Worm (Caenorhabditis elegans) whole organism, L4 larva: ENCODE data around the gene W04H10.5.

Experiments used
- F10B5.3 ChIP-seq: sonication (generic microtip); optimal IDR thresholded peaks from 2 replicates; lab custom pipeline; 2016; ENCODE audit warnings: mild to moderate bottlenecking, missing genetic modification characterization, missing compliant biosample characterization
- F26F4.8 ChIP-seq: fragments of 200-800 bp; sonication (Bioruptor generic); conservative IDR thresholded peaks from 2 replicates; pipeline ENCODE4 v1.3.6; 2022; ENCODE audit warnings: missing genetic modification characterization, missing compliant biosample characterization
- F44E2.7 ChIP-seq: fragments of 200-800 bp; sonication (Bioruptor generic); IDR thresholded peaks from 2 replicates; pipeline ENCODE4 v2.1.2; 2022; ENCODE audit warnings: missing genetic modification characterization, missing compliant biosample characterization
- F49E8.2 ChIP-seq: sonication (generic microtip); optimal IDR thresholded peaks from 2 replicates; lab custom pipeline; 2016; ENCODE audit warnings: missing compliant biosample characterization, mild to moderate bottlenecking, missing genetic modification characterization, borderline replicate concordance
- Y105C5A.15 ChIP-seq: fragments of 200-800 bp; sonication (Bioruptor generic); IDR thresholded peaks from 2 replicates; pipeline ENCODE4 v1.3.6; 2022; ENCODE audit warnings: missing genetic modification characterization, missing compliant biosample characterization
- Y75B8A.6 ChIP-seq: fragments of 200-800 bp; sonication (Bioruptor generic); IDR thresholded peaks from 2 replicates; pipeline ENCODE4 v1.3.6; 2022; ENCODE audit warnings: missing genetic modification reagents, missing genetic modification characterization, missing compliant biosample characterization
- aha-1 ChIP-seq: fragments of 150-350 bp; peaks from one replicate; lab custom pipeline; 2014; ENCODE audit warnings: missing biosample characterization, missing genetic modification characterization
- ama-1 ChIP-seq: fragments of 150-350 bp; optimal IDR thresholded peaks from 2 replicates; lab custom pipeline; 2014; ENCODE audit warnings: inconsistent platforms, mixed read lengths
- arid-1 ChIP-seq: fragments of 200-800 bp; sonication (Bioruptor generic); conservative IDR thresholded peaks from 2 replicates; pipeline ENCODE4 v1.3.6; 2022; ENCODE audit warnings: missing genetic modification reagents, missing genetic modification characterization, missing compliant biosample characterization
- attf-4 ChIP-seq: sonication (generic microtip); optimal IDR thresholded peaks from 3 replicates; lab custom pipeline; 2017; ENCODE audit warnings: missing biosample characterization, missing genetic modification characterization
- ceh-32 ChIP-seq: sonication (generic microtip); optimal IDR thresholded peaks from 2 replicates; lab custom pipeline; 2016; ENCODE audit warnings: mild to moderate bottlenecking, missing genetic modification characterization, missing compliant biosample characterization; ENCODE audit not compliant: poor library complexity
- ceh-82 ChIP-seq: sonication (generic microtip); optimal IDR thresholded peaks from 2 replicates; lab custom pipeline; 2017; ENCODE audit warnings: missing biosample characterization, missing genetic modification characterization
- ces-1 ChIP-seq: fragments of 150-350 bp; sonication (generic microtip); optimal IDR thresholded peaks from 4 replicates; lab custom pipeline; 2014; ENCODE audit warnings: missing biosample characterization, missing genetic modification reagents, missing genetic modification characterization
- cey-2 ChIP-seq: sonication (generic microtip); optimal IDR thresholded peaks from 3 replicates; lab custom pipeline; 2017; ENCODE audit warnings: missing genetic modification characterization, mild to moderate bottlenecking, missing compliant biosample characterization, antibody characterized with exemption, borderline replicate concordance; ENCODE audit not compliant: insufficient read depth
- daf-12 ChIP-seq: fragments of 150-350 bp; optimal IDR thresholded peaks from 2 replicates; lab custom pipeline; 2014; ENCODE audit warnings: missing biosample characterization, missing genetic modification reagents, missing genetic modification characterization
- daf-16 ChIP-seq, 3 experiments: sonication (generic microtip); optimal IDR thresholded peaks; 2 replicates each; lab custom pipeline; 2016 to 2017; ENCODE audit warnings: missing genetic modification characterization in 3 of 3, missing genetic modification reagents in 3 of 3, mild to moderate bottlenecking in 2 of 3, missing compliant biosample characterization in 2 of 3, missing biosample characterization in 1 of 3, moderate library complexity in 1 of 3
- daf-19 ChIP-seq: fragments of 200-800 bp; sonication (Bioruptor generic); conservative IDR thresholded peaks from 2 replicates; pipeline ENCODE4 v1.3.6; 2022; ENCODE audit warnings: missing genetic modification characterization, missing compliant biosample characterization
- daf-8 ChIP-seq: fragments of 200-800 bp; sonication (Bioruptor generic); IDR thresholded peaks from 2 replicates; pipeline ENCODE4 v1.3.6; 2022; ENCODE audit warnings: missing genetic modification characterization, missing compliant biosample characterization
- dmd-8 ChIP-seq: fragments of 200-800 bp; sonication (Bioruptor generic); IDR thresholded peaks from 2 replicates; pipeline ENCODE4 v1.3.6; 2022; ENCODE audit warnings: missing genetic modification characterization, missing compliant biosample characterization
- dpl-1 ChIP-seq: fragments of 150-350 bp; optimal IDR thresholded peaks from 2 replicates; lab custom pipeline; 2014; ENCODE audit warnings: missing biosample characterization, missing genetic modification reagents, missing genetic modification characterization
- dve-1 ChIP-seq: sonication (generic microtip); optimal IDR thresholded peaks from 2 replicates; lab custom pipeline; 2017; ENCODE audit warnings: antibody characterized with exemption, mild to moderate bottlenecking, missing genetic modification characterization, missing compliant biosample characterization; ENCODE audit not compliant: insufficient read depth
- fkh-10 ChIP-seq: fragments of 150-350 bp; optimal IDR thresholded peaks from 2 replicates; lab custom pipeline; 2014; ENCODE audit warnings: missing biosample characterization, missing genetic modification reagents, missing genetic modification characterization
- hif-1 ChIP-seq, 2 experiments: sonication (generic microtip); optimal IDR thresholded peaks; 2 replicates each; lab custom pipeline; 2016 to 2017; ENCODE audit warnings: missing compliant biosample characterization in 2 of 2, missing genetic modification characterization in 2 of 2, missing genetic modification reagents in 2 of 2, missing genotype in 2 of 2, mild to moderate bottlenecking in 1 of 2
- hmg-1.1 ChIP-seq: fragments of 200-800 bp; sonication (Bioruptor generic); IDR thresholded peaks from 2 replicates; pipeline ENCODE4 v1.3.6; 2022; ENCODE audit warnings: missing genetic modification reagents, missing genetic modification characterization, missing compliant biosample characterization
- jun-1 ChIP-seq: fragments of 150-350 bp; optimal IDR thresholded peaks from 2 replicates; lab custom pipeline; 2014; ENCODE audit warnings: missing biosample characterization, missing genetic modification reagents, missing genetic modification characterization
- lim-7 ChIP-seq: fragments of 200-800 bp; sonication (Bioruptor generic); IDR thresholded peaks from 2 replicates; pipeline ENCODE4 v1.3.6; 2022; ENCODE audit warnings: missing genetic modification characterization, missing compliant biosample characterization
- lin-13 ChIP-seq: fragments of 150-350 bp; optimal IDR thresholded peaks from 2 replicates; lab custom pipeline; 2014; ENCODE audit warnings: missing biosample characterization, missing genetic modification reagents, missing genetic modification characterization
- lin-29 ChIP-seq: fragments of 200-800 bp; sonication (Bioruptor generic); IDR thresholded peaks from 2 replicates; pipeline ENCODE4 v1.3.6; 2022; ENCODE audit warnings: missing genetic modification reagents, missing genetic modification characterization, missing compliant biosample characterization
- lir-3 ChIP-seq: sonication (generic microtip); optimal IDR thresholded peaks from 2 replicates; lab custom pipeline; 2016; ENCODE audit warnings: mild to moderate bottlenecking, missing genetic modification characterization, missing compliant biosample characterization
- madf-5 ChIP-seq, 2 experiments: fragments of 200-800 bp; sonication (Bioruptor generic); IDR thresholded peaks; 2 replicates each; pipeline ENCODE4 v1.3.6; 2022; ENCODE audit warnings: missing compliant biosample characterization in 2 of 2, missing genetic modification characterization in 2 of 2
- mep-1 ChIP-seq: fragments of 150-350 bp; sonication (generic microtip); optimal IDR thresholded peaks from 3 replicates; lab custom pipeline; 2014; ENCODE audit warnings: missing biosample characterization, missing genetic modification characterization
- mxl-3 ChIP-seq: fragments of 200-800 bp; sonication (Bioruptor generic); optimal IDR thresholded peaks from 2 replicates; lab custom pipeline; 2018; ENCODE audit warnings: mild to moderate bottlenecking, missing genetic modification characterization, missing compliant biosample characterization
- nhr-102 ChIP-seq: sonication (generic microtip); optimal IDR thresholded peaks from 2 replicates; lab custom pipeline; 2016; ENCODE audit warnings: mild to moderate bottlenecking, missing genetic modification characterization, moderate library complexity, missing compliant biosample characterization
- nhr-11 ChIP-seq: fragments of 150-350 bp; optimal IDR thresholded peaks from 2 replicates; lab custom pipeline; 2014; ENCODE audit warnings: missing biosample characterization, missing genetic modification characterization
- nhr-111 ChIP-seq: fragments of 200-800 bp; sonication (Bioruptor generic); optimal IDR thresholded peaks from 2 replicates; lab custom pipeline; 2018; ENCODE audit warnings: mild to moderate bottlenecking, missing genetic modification characterization, missing compliant biosample characterization
- nhr-25 ChIP-seq: sonication (generic microtip); optimal IDR thresholded peaks from 2 replicates; lab custom pipeline; 2017; ENCODE audit warnings: missing genetic modification characterization, mild to moderate bottlenecking, missing compliant biosample characterization, antibody characterized with exemption, moderate library complexity, borderline replicate concordance; ENCODE audit not compliant: insufficient read depth
- nhr-28 ChIP-seq: fragments of 150-350 bp; optimal IDR thresholded peaks from 2 replicates; lab custom pipeline; 2014; ENCODE audit warnings: missing biosample characterization, missing genetic modification characterization
- nhr-6 ChIP-seq: fragments of 150-350 bp; optimal IDR thresholded peaks from 2 replicates; lab custom pipeline; 2014; ENCODE audit warnings: missing biosample characterization, missing genetic modification characterization
- php-3 ChIP-seq: fragments of 200-800 bp; sonication (Bioruptor generic); IDR thresholded peaks from 2 replicates; pipeline ENCODE4 v1.3.6; 2022; ENCODE audit warnings: missing genetic modification reagents, missing genetic modification characterization, missing compliant biosample characterization
- pqm-1 ChIP-seq: sonication (generic microtip); optimal IDR thresholded peaks from 2 replicates; lab custom pipeline; 2017; ENCODE audit warnings: missing biosample characterization, missing genetic modification characterization
- snpc-1.2 ChIP-seq: fragments of 200-800 bp; sonication (Bioruptor generic); IDR thresholded peaks from 2 replicates; pipeline ENCODE4 v1.3.6; 2022; ENCODE audit warnings: missing genetic modification reagents, missing genetic modification characterization, missing compliant biosample characterization
- snpc-4 ChIP-seq: fragments of 150-350 bp; optimal IDR thresholded peaks from 2 replicates; lab custom pipeline; 2014; ENCODE audit warnings: missing biosample characterization, missing genetic modification characterization
- spr-1 ChIP-seq: sonication (generic microtip); optimal IDR thresholded peaks from 2 replicates; lab custom pipeline; 2016; ENCODE audit warnings: mild to moderate bottlenecking, missing genetic modification characterization, missing compliant biosample characterization
- spr-3 ChIP-seq: fragments of 200-800 bp; sonication (Bioruptor generic); optimal IDR thresholded peaks from 2 replicates; lab custom pipeline; 2018; ENCODE audit warnings: mild to moderate bottlenecking, missing genetic modification characterization, missing compliant biosample characterization
- tra-1 ChIP-seq: fragments of 200-800 bp; sonication (Bioruptor generic); IDR thresholded peaks from 2 replicates; pipeline ENCODE4 v1.3.6; 2022; ENCODE audit warnings: missing genetic modification reagents, missing genetic modification characterization, missing compliant biosample characterization
- unc-130 ChIP-seq: sonication (generic microtip); optimal IDR thresholded peaks from 2 replicates; lab custom pipeline; 2016; ENCODE audit warnings: missing genetic modification reagents, missing genetic modification characterization, missing compliant biosample characterization
- unc-62 ChIP-seq, 3 experiments: fragments of 150-350 bp in 1 of 3; sonication (generic microtip); optimal IDR thresholded peaks in 2 of 3; peaks in 1 of 3; 1 replicate in 1 of 3; 2 replicates in 2 of 3; lab custom pipeline; 2014 to 2017; ENCODE audit warnings: missing biosample characterization in 3 of 3, missing genetic modification characterization in 3 of 3, missing genetic modification reagents in 3 of 3, missing genotype in 1 of 3
- vab-7 ChIP-seq: fragments of 200-800 bp; sonication (Bioruptor generic); IDR thresholded peaks from 2 replicates; pipeline ENCODE4 v1.3.6; 2022; ENCODE audit warnings: missing genetic modification reagents, missing genetic modification characterization, missing compliant biosample characterization
- zfp-3 ChIP-seq: fragments of 200-800 bp; sonication (Bioruptor generic); conservative IDR thresholded peaks from 2 replicates; pipeline ENCODE4 v1.3.6; 2022; ENCODE audit warnings: missing genetic modification reagents, missing genetic modification characterization, missing compliant biosample characterization
- ztf-11 ChIP-seq: fragments of 150-350 bp; optimal IDR thresholded peaks from 2 replicates; lab custom pipeline; 2014; ENCODE audit warnings: missing biosample characterization, missing genetic modification characterization
- ztf-7 ChIP-seq: fragments of 150-350 bp; optimal IDR thresholded peaks from 2 replicates; lab custom pipeline; 2014; ENCODE audit warnings: missing biosample characterization, missing genetic modification characterization

Gene W04H10.5

DNA sequence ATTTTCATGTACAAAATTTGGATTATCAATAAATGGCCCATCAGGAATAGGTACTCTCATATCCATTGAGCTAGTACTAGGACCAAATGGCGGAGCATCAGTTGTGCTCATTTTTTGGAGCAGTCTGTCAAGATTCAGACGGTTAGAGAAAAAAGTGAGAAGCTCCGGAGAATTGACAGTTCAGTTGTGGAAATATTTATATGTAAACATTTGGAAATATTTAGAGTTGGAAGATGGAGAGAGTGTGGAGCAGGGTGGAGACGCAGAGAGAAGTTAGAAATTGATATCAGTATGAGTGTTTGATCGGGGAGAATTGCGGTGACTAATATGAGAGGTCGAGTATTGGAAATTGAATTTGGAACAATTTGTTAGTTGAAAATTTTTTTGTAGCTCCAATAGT is 15.0 kb downstream of the W04H10.5 start:
- TF ChIP-seq lim-7 (GFP tag; lab: Robert Waterston, UW) (no peak), ztf-11 (tag; lab: Kevin White, UChicago) (no peak), unc-62 (GFP tag; optimal IDR thresholded peaks at IDR 0.05 in 1 of 2; lab: Kevin White, UChicago) (peak in 1 of 2 experiments; percentile 37), unc-62 (tag; optimal IDR thresholded peaks at IDR 0.05; lab: Kevin White, UChicago) (no peak), lin-29 (no peak), arid-1 (GFP tag; lab: Robert Waterston, UW) (no peak), F10B5.3 (no peak), dve-1 (peak; percentile 69), nhr-25 (tag; lab: Kevin White, UChicago) (no peak), hmg-1.1 (GFP tag; lab: Robert Waterston, UW) (no peak), jun-1 (tag; lab: Kevin White, UChicago) (no peak), spr-1 (tag; lab: Kevin White, UChicago) (no peak), zfp-3 (GFP tag; lab: Robert Waterston, UW) (no peak), unc-130 (GFP tag; lab: Kevin White, UChicago) (no peak), ces-1 (GFP tag; lab: Kevin White, UChicago) (no peak), Y75B8A.6 (no peak), F44E2.7 (GFP tag; lab: Robert Waterston, UW) (no peak), nhr-11 (tag; lab: Kevin White, UChicago) (no peak), aha-1 (tag; lab: Kevin White, UChicago) (no peak), F26F4.8 (no peak), Y105C5A.15 (no peak), ama-1 (no peak), lir-3 (tag; lab: Kevin White, UChicago) (no peak), hif-1 (tag; optimal IDR thresholded peaks at IDR 0.05; lab: Kevin White, UChicago) (no peak), ceh-32 (no peak), daf-8 (GFP tag; lab: Robert Waterston, UW) (no peak), mxl-3 (GFP tag; lab: Kevin White, UChicago) (no peak), mep-1 (tag; lab: Kevin White, UChicago) (peak; percentile 7), daf-16 (GFP tag; optimal IDR thresholded peaks at IDR 0.05; lab: Kevin White, UChicago) (no peak), daf-16 (tag; optimal IDR thresholded peaks at IDR 0.05; lab: Kevin White, UChicago) (peak; percentile 86), snpc-1.2 (GFP tag; lab: Robert Waterston, UW) (no peak), spr-3 (GFP tag; lab: Kevin White, UChicago) (no peak), attf-4 (tag; lab: Kevin White, UChicago) (no peak), tra-1 (GFP tag; lab: Robert Waterston, UW) (no peak), vab-7 (GFP tag; lab: Robert Waterston, UW) (no peak), pqm-1 (tag; lab: Kevin White, UChicago) (peak; percentile 43), snpc-4 (no peak), nhr-102 (tag; lab: Kevin White, UChicago) (no peak), madf-5 (GFP tag; IDR thresholded peaks at IDR 0.05; lab: Robert Waterston, UW) (no peak), nhr-6 (tag; lab: Kevin White, UChicago) (no peak), fkh-10 (GFP tag; lab: Kevin White, UChicago) (no peak), cey-2 (tag; lab: Kevin White, UChicago) (no peak), dmd-8 (GFP tag; lab: Robert Waterston, UW) (no peak), php-3 (GFP tag; lab: Robert Waterston, UW) (no peak), nhr-111 (GFP tag; lab: Kevin White, UChicago) (no peak), daf-19 (no peak), dpl-1 (no peak), ceh-82 (tag; lab: Kevin White, UChicago) (no peak), ztf-7 (tag; lab: Kevin White, UChicago) (no peak), daf-12 (tag; lab: Kevin White, UChicago) (no peak), nhr-28 (tag; lab: Kevin White, UChicago) (peak; percentile 67), F49E8.2 (no peak), lin-13 (GFP tag; lab: Kevin White, UChicago) (no peak)
